Worm (Caenorhabditis elegans) whole organism, L4 larva: ENCODE results near the gene ampd-1.

Source experiments
- F10B5.3 ChIP-seq: sonication (generic microtip); optimal IDR thresholded peaks from 2 replicates; lab custom pipeline; 2016; ENCODE audit warnings: mild to moderate bottlenecking, missing genetic modification characterization, missing compliant biosample characterization
- Y48G9A.11 ChIP-seq: fragments of 200-800 bp; sonication (Bioruptor generic); IDR thresholded peaks from 2 replicates; pipeline ENCODE4 v1.3.6; 2022; ENCODE audit warnings: missing genetic modification reagents, missing genetic modification characterization, missing compliant biosample characterization
- aha-1 ChIP-seq: fragments of 150-350 bp; peaks from one replicate; lab custom pipeline; 2014; ENCODE audit warnings: missing biosample characterization, missing genetic modification characterization
- ces-1 ChIP-seq: fragments of 150-350 bp; sonication (generic microtip); optimal IDR thresholded peaks from 4 replicates; lab custom pipeline; 2014; ENCODE audit warnings: missing biosample characterization, missing genetic modification reagents, missing genetic modification characterization
- ctbp-1 ChIP-seq: fragments of 200-800 bp; sonication (Bioruptor generic); IDR thresholded peaks from 2 replicates; pipeline ENCODE4 v1.3.6; 2022; ENCODE audit warnings: missing genetic modification reagents, missing genetic modification characterization, missing compliant biosample characterization
- dmd-6 ChIP-seq: fragments of 200-800 bp; sonication (Bioruptor generic); IDR thresholded peaks from 2 replicates; pipeline ENCODE4 v1.3.6; 2022; ENCODE audit warnings: missing genetic modification reagents, missing genetic modification characterization, missing compliant biosample characterization
- dve-1 ChIP-seq: sonication (generic microtip); optimal IDR thresholded peaks from 2 replicates; lab custom pipeline; 2017; ENCODE audit warnings: antibody characterized with exemption, mild to moderate bottlenecking, missing genetic modification characterization, missing compliant biosample characterization; ENCODE audit not compliant: insufficient read depth
- hlh-11 ChIP-seq: fragments of 200-800 bp; sonication (Bioruptor generic); optimal IDR thresholded peaks from 2 replicates; lab custom pipeline; 2018; ENCODE audit warnings: mild to moderate bottlenecking, missing genetic modification characterization, missing compliant biosample characterization
- hlh-30 ChIP-seq: sonication (generic microtip); optimal IDR thresholded peaks from 2 replicates; lab custom pipeline; 2017; ENCODE audit warnings: antibody characterized with exemption, mild to moderate bottlenecking, missing genetic modification characterization, missing compliant biosample characterization; ENCODE audit not compliant: insufficient read depth
- lir-3 ChIP-seq: sonication (generic microtip); optimal IDR thresholded peaks from 2 replicates; lab custom pipeline; 2016; ENCODE audit warnings: mild to moderate bottlenecking, missing genetic modification characterization, missing compliant biosample characterization
- mdl-1 ChIP-seq, 2 experiments: fragments of 150-350 bp in 1 of 2; sonication (generic microtip) in 1 of 2; optimal IDR thresholded peaks; 2 replicates each; lab custom pipeline; 2014 to 2017; ENCODE audit warnings: missing biosample characterization in 2 of 2, missing genetic modification characterization in 2 of 2
- nhr-102 ChIP-seq: sonication (generic microtip); optimal IDR thresholded peaks from 2 replicates; lab custom pipeline; 2016; ENCODE audit warnings: mild to moderate bottlenecking, missing genetic modification characterization, moderate library complexity, missing compliant biosample characterization
- nhr-28 ChIP-seq: fragments of 150-350 bp; optimal IDR thresholded peaks from 2 replicates; lab custom pipeline; 2014; ENCODE audit warnings: missing biosample characterization, missing genetic modification characterization
- nhr-41 ChIP-seq: fragments of 200-800 bp; sonication (Bioruptor generic); IDR thresholded peaks from 2 replicates; pipeline ENCODE4 v1.3.6; 2022; ENCODE audit warnings: missing genetic modification reagents, missing genetic modification characterization, missing compliant biosample characterization
- nhr-42 ChIP-seq: fragments of 200-800 bp; sonication (Bioruptor generic); IDR thresholded peaks from 2 replicates; pipeline ENCODE4 v1.3.6; 2022; ENCODE audit warnings: missing genetic modification characterization, missing compliant biosample characterization
- nhr-48 ChIP-seq: sonication (generic microtip); optimal IDR thresholded peaks from 2 replicates; lab custom pipeline; 2016; ENCODE audit warnings: mild to moderate bottlenecking, missing genetic modification characterization, missing compliant biosample characterization
- nhr-6 ChIP-seq: fragments of 150-350 bp; optimal IDR thresholded peaks from 2 replicates; lab custom pipeline; 2014; ENCODE audit warnings: missing biosample characterization, missing genetic modification characterization
- tag-97 ChIP-seq: fragments of 200-800 bp; sonication (Bioruptor generic); IDR thresholded peaks from 2 replicates; pipeline ENCODE4 v1.3.6; 2022; ENCODE audit warnings: missing genetic modification characterization, missing compliant biosample characterization
- unc-39 ChIP-seq: sonication (generic microtip); optimal IDR thresholded peaks from 2 replicates; lab custom pipeline; 2017; ENCODE audit warnings: missing biosample characterization, missing genetic modification characterization
- unc-62 ChIP-seq, 3 experiments: fragments of 150-350 bp in 1 of 3; sonication (generic microtip); optimal IDR thresholded peaks in 2 of 3; peaks in 1 of 3; 1 replicate in 1 of 3; 2 replicates in 2 of 3; lab custom pipeline; 2014 to 2017; ENCODE audit warnings: missing biosample characterization in 3 of 3, missing genetic modification characterization in 3 of 3, missing genetic modification reagents in 3 of 3, missing genotype in 1 of 3
- zfp-3 ChIP-seq: fragments of 200-800 bp; sonication (Bioruptor generic); conservative IDR thresholded peaks from 2 replicates; pipeline ENCODE4 v1.3.6; 2022; ENCODE audit warnings: missing genetic modification reagents, missing genetic modification characterization, missing compliant biosample characterization
- ztf-7 ChIP-seq: fragments of 150-350 bp; optimal IDR thresholded peaks from 2 replicates; lab custom pipeline; 2014; ENCODE audit warnings: missing biosample characterization, missing genetic modification characterization

ampd-1 gene

DNA sequence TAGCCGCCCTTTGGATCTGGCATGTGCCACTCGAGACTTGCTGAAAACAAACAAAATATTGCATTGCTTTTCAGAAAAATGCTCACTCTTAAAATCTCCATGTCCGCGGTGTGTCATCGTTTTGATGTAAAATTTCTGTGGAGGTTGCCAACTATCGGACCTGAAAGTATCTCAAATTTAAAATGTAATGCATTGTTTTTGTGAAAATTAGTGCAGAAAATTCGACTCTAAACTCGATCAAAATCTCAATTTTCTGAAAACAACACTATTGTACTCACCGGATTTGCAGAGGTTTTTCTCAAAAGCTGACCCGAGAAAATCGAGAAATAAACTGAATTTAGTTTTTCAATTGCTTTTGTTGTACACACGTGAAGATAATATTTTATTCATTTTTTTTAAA lies 38.4 kb downstream of the ampd-1 start, which contains the start of gene T16D1.1:
Gene T16D1.1, minus strand, starts transcription at position 101 of the 400 bp plus-strand sequence.
- no peak for TF ChIP-seq aha-1

ce11 chrII:5246791-5247361 lies 43.8 kb downstream of the ampd-1 start, which contains the start of gene ptr-6:
ptr-6 (minus strand) TSS chrII:5246837.
- TF ChIP-seq zfp-3 (GFP tag; lab: Robert Waterston, UW) (no peak), unc-62 (GFP tag; optimal IDR thresholded peaks at IDR 0.05 in 1 of 2; lab: Kevin White, UChicago) (peak in 1 of 2 experiments; percentile 65), unc-62 (tag; optimal IDR thresholded peaks at IDR 0.05; lab: Kevin White, UChicago) (no peak), ctbp-1 (no peak), mdl-1 (tag; optimal IDR thresholded peaks at IDR 0.05; lab: Kevin White, UChicago) (peak in 1 of 2 experiments; percentile 32), nhr-102 (peak; percentile 16), dmd-6 (GFP tag; lab: Robert Waterston, UW) (peak; percentile 33; the same call in 1 of the 2 replicates), unc-39 (tag; lab: Kevin White, UChicago) (no peak), nhr-48 (tag; lab: Kevin White, UChicago) (peak; percentile 29), dve-1 (no peak), nhr-28 (tag; lab: Kevin White, UChicago) (peak; percentile 3), lir-3 (no peak), ztf-7 (tag; lab: Kevin White, UChicago) (no peak), aha-1 (peak; percentile 50), hlh-30 (tag; lab: Kevin White, UChicago) (peak; percentile 23), hlh-11 (tag; lab: Kevin White, UChicago) (peak; percentile 16)

ce11 chrII:5255435-5255834 lies 52.3 kb downstream of the ampd-1 start, which contains the start of gene frpr-4:
frpr-4 (minus strand) TSS chrII:5255535.
- no peak for TF ChIP-seq ctbp-1
- no peak for TF ChIP-seq nhr-6
- TF ChIP-seq nhr-41 (GFP tag; lab: Robert Waterston, UW): no peak
- no peak for TF ChIP-seq F10B5.3
- no peak for TF ChIP-seq nhr-42 (GFP tag; lab: Robert Waterston, UW)
- TF ChIP-seq Y48G9A.11 (GFP tag; lab: Robert Waterston, UW): no peak
- no peak for TF ChIP-seq ces-1
- no peak for TF ChIP-seq dmd-6 (GFP tag; lab: Robert Waterston, UW)
- no peak for TF ChIP-seq tag-97 (GFP tag; lab: Robert Waterston, UW)
